Fruit fly (Drosophila melanogaster): ENCODE data around the gene CG9512.

DNA sequence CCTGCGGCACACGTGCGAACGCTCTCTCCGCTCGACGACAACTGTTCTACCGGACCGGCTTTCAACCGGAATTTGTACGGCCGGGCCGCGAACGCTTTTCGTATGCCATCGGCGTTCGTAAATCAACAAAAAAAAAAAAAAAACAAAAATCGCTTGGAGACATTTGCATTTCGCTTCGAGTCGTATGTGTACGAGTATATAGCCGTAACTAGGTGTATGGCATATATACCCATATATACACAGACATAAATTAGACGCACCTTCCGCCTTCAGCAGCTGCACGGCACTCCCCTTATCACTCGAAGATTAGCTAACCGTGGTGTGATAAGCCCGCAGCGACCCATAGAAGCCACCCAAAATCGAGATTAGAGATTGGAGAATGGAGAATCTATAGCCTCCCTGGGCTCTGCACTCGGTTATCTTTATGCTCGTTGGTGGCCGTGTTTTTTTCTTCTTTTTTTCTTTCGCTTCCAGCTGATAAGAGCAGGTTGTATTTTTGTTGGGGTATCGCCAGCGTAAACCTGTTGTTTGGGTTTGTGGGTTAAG is at the start of gene CG9512:
- TF ChIP-seq Snoo (tag; optimal IDR thresholded peaks at IDR 0.05), result no peak
- no peak for TF ChIP-seq CG13204 (GFP tag; optimal IDR thresholded peaks at IDR 0.05)
- no peak for TF ChIP-seq Pif1A (GFP tag; optimal IDR thresholded peaks at IDR 0.05)
- TF ChIP-seq CG14655 (GFP tag; optimal IDR thresholded peaks at IDR 0.05), result no peak
- no peak for TF ChIP-seq Ets98B (GFP tag; IDR thresholded peaks at IDR 0.05)
- TF ChIP-seq CG4496 (GFP tag; IDR thresholded peaks at IDR 0.05), result no peak
- TF ChIP-seq CG12605 (GFP tag; IDR thresholded peaks at IDR 0.05), result no peak
